Fruit fly (Drosophila melanogaster): ENCODE data around the gene Ugt36A1.

Ugt36A1 gene

DNA sequence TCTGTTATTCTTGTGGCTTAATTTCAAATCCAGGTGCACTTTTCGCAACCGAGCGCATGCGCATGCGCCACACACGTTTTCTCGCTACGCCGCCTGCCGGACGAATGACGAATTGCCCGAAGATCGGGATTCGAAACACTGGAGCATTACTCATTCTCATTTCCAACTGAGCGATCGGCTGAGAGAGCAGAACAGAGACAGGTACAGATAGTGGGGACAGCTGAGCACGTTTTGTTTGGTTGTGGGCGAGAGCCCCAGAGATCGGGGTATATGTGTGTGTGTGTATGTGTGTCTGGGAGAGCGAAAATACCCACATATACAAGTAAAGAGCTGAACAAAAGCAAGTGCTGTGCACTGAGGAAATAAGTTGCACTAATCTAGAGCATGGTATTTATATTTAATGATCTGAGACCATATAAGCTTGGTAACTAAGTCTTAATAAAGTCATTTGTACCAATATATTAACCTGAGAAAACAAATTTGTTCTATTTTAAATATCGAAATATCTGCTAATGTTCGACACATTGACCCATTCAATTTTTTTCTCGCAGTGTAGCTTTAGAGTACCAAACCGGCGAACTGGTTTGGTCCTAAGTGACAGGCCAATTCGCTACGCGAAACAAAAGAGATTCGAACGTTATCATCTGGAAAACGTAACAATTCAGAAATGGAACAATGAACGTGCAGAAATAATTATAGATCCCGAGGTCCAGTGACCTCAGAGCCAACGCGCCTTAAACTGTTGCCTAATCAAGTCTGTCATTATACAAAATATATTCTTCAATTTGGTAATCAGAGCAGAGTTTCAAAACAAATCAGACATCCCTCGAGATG lies 13.4 kb downstream of the Ugt36A1 start (continued):
- TF ChIP-seq phol (tag; optimal IDR thresholded peaks at IDR 0.05) (peak; percentile 99), Bdp1 (GFP tag; optimal IDR thresholded peaks at IDR 0.05) (peak; percentile 80), br (optimal IDR thresholded peaks at IDR 0.05) (no peak), CG2116 (GFP tag; optimal IDR thresholded peaks at IDR 0.05) (peak; percentile 73), CG1832 (GFP tag; optimal IDR thresholded peaks at IDR 0.05) (no peak), twi (tag; optimal IDR thresholded peaks at IDR 0.05) (peak; percentile 74), ATbp (GFP tag; optimal IDR thresholded peaks at IDR 0.05) (peak; percentile 89), vvl (GFP tag; IDR thresholded peaks at IDR 0.05) (peak; percentile 97), org-1 (GFP tag; optimal IDR thresholded peaks at IDR 0.05) (peak; percentile 93), toy (GFP tag; IDR thresholded peaks at IDR 0.05) (peak; percentile 96), Doc2 (GFP tag; IDR thresholded peaks at IDR 0.05) (peak; percentile 91), CG1603 (tag; optimal IDR thresholded peaks at IDR 0.05) (peak; percentile 95), HLH3B (GFP tag; IDR thresholded peaks at IDR 0.05) (peak; percentile 96), CG13123 (GFP tag; optimal IDR thresholded peaks at IDR 0.05) (peak; percentile 80), gcm (GFP tag; optimal IDR thresholded peaks at IDR 0.05) (peak; percentile 94), run (tag; optimal IDR thresholded peaks at IDR 0.05) (peak; percentile 75), grn (GFP tag; optimal IDR thresholded peaks at IDR 0.05) (peak; percentile 81), CG14014 (GFP tag; IDR thresholded peaks at IDR 0.05) (peak; percentile 96), gsb-n (tag; optimal IDR thresholded peaks at IDR 0.05) (peak; percentile 93), CG6791 (GFP tag; IDR thresholded peaks at IDR 0.05; ENCODE audit: partially characterized antibody) (no peak), CG17361 (GFP tag; IDR thresholded peaks at IDR 0.05) (peak; percentile 99), zfh2 (GFP tag; optimal IDR thresholded peaks at IDR 0.05) (peak; percentile 89), CG17829 (tag; optimal IDR thresholded peaks at IDR 0.05) (peak; percentile 100), ap (GFP tag; IDR thresholded peaks at IDR 0.05) (peak; percentile 97), CG18619 (GFP tag; optimal IDR thresholded peaks at IDR 0.05) (peak; percentile 90), kni (GFP tag; optimal IDR thresholded peaks at IDR 0.05) (peak; percentile 97), H2.0 (GFP tag; IDR thresholded peaks at IDR 0.05) (peak; percentile 92), scrt (GFP tag; optimal IDR thresholded peaks at IDR 0.05) (peak; percentile 97), dmrt99B (tag; optimal IDR thresholded peaks at IDR 0.05) (peak; percentile 98), CG17359 (tag; optimal IDR thresholded peaks at IDR 0.05) (peak; percentile 99), NC2β (GFP tag; optimal IDR thresholded peaks at IDR 0.05) (peak; percentile 93), CG12219 (GFP tag; optimal IDR thresholded peaks at IDR 0.05) (peak; percentile 94), so (GFP tag; IDR thresholded peaks at IDR 0.05) (peak; percentile 98), CG3847 (GFP tag; IDR thresholded peaks at IDR 0.05) (peak; percentile 95), lmd (GFP tag; IDR thresholded peaks at IDR 0.05) (peak; percentile 96), ssp (GFP tag; IDR thresholded peaks at IDR 0.05) (peak; percentile 88), Hmr (GFP tag; optimal IDR thresholded peaks at IDR 0.05) (peak; percentile 93), CG2199 (GFP tag; IDR thresholded peaks at IDR 0.05) (peak; percentile 98), klu (GFP tag; IDR thresholded peaks at IDR 0.05) (peak; percentile 92), E2f2 (GFP tag; IDR thresholded peaks at IDR 0.05) (peak; percentile 81), Hr39 (optimal IDR thresholded peaks at IDR 0.05) (no peak), CG13624 (GFP tag; optimal IDR thresholded peaks at IDR 0.05) (peak; percentile 95), ac (GFP tag; optimal IDR thresholded peaks at IDR 0.05) (peak; percentile 88), tll (GFP tag; optimal IDR thresholded peaks at IDR 0.05) (peak in 1 of 2 experiments; percentile 32), CG10431 (GFP tag; optimal IDR thresholded peaks at IDR 0.05) (peak; percentile 74), ash1 (GFP tag; optimal IDR thresholded peaks at IDR 0.05) (peak; percentile 79), zfh1 (GFP tag; IDR thresholded peaks at IDR 0.05) (peak; percentile 97), Chrac-16 (GFP tag; optimal IDR thresholded peaks at IDR 0.05) (peak; percentile 94), Gsc (GFP tag; IDR thresholded peaks at IDR 0.05) (peak; percentile 91), row (GFP tag; IDR thresholded peaks at IDR 0.05) (peak; percentile 99)
